Worm (Caenorhabditis elegans) whole organism, young adult: Measurements from ENCODE around the gene pho-7.

Experiments
- F22D6.2 ChIP-seq: sonication (generic microtip); optimal IDR thresholded peaks from 2 replicates; lab custom pipeline; 2016; ENCODE audit warnings: mild to moderate bottlenecking, missing genetic modification characterization, missing compliant biosample characterization
- Y79H2A.3 ChIP-seq: fragments of 200-800 bp; sonication (Bioruptor generic); conservative IDR thresholded peaks from 2 replicates; pipeline ENCODE4 v1.3.6; 2022; ENCODE audit warnings: missing genetic modification reagents, missing genetic modification characterization, missing compliant biosample characterization
- attf-5 ChIP-seq: fragments of 200-800 bp; sonication (Bioruptor generic); optimal IDR thresholded peaks from 2 replicates; lab custom pipeline; 2018; ENCODE audit warnings: mild to moderate bottlenecking, missing genetic modification characterization, missing compliant biosample characterization
- ceh-58 ChIP-seq: fragments of 200-800 bp; sonication (Bioruptor generic); IDR thresholded peaks from 2 replicates; pipeline ENCODE4 v1.3.6; 2022; ENCODE audit warnings: missing genetic modification characterization, missing compliant biosample characterization
- let-607 ChIP-seq, 2 experiments: fragments of 200-800 bp in 1 of 2; sonication (Bioruptor generic) in 1 of 2; sonication (generic microtip) in 1 of 2; optimal IDR thresholded peaks; 2 replicates each; lab custom pipeline; 2016 to 2018; ENCODE audit warnings: mild to moderate bottlenecking in 2 of 2, missing compliant biosample characterization in 2 of 2, missing genetic modification characterization in 2 of 2, moderate library complexity in 2 of 2, missing genotype in 1 of 2
- lsl-1 ChIP-seq: fragments of 200-800 bp; sonication (Bioruptor generic); optimal IDR thresholded peaks from 2 replicates; lab custom pipeline; 2018; ENCODE audit warnings: mild to moderate bottlenecking, missing genetic modification characterization, moderate library complexity, missing compliant biosample characterization
- mel-28 ChIP-seq: sonication (generic microtip); optimal IDR thresholded peaks from 2 replicates; lab custom pipeline; 2016; ENCODE audit warnings: borderline replicate concordance, mild to moderate bottlenecking, missing genetic modification characterization, missing compliant biosample characterization
- sea-2 ChIP-seq: fragments of 200-800 bp; sonication (Bioruptor generic); IDR thresholded peaks from 2 replicates; pipeline ENCODE4 v1.3.6; 2022; ENCODE audit warnings: missing genetic modification characterization, missing compliant biosample characterization
- ztf-18 ChIP-seq: sonication (generic microtip); optimal IDR thresholded peaks from 2 replicates; lab custom pipeline; 2016; ENCODE audit warnings: missing genotype, mild to moderate bottlenecking, missing genetic modification characterization, missing compliant biosample characterization

DNA sequence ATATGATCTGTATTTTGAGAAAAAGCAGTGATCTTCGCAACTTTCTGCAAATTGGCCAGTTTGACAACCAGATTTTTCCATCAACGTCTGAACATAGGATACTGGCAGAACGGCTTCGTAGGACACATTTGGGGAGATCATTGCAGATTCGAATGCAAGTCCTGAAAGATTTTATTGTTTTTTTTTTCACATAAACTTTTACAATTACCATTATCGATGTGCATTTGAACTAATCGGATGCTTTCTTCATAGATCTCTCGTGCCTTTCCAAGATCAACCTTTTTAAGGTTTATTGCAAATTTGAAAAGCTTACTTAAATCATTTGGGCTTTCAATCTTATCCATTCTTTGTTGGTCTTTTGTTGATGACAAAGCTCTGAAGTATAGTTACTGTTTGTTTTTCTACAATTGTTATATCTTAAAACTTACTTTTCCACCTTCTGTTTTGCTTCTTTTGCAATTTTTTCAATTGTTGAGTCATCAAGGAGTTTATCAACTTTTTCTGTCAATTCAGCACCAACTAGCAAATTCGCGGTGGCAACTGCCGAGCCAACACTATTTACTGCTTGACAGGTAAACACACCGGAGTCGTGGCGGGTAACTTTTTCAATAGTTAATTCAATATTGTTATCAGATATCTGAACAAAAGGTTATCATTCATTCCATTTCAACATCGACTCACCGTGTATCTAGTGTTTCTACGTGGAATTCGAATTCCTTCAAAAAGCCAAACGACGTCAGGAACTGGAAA, 35.5 kb upstream of the pho-7 start:
- no peak for TF ChIP-seq let-607 (tag; optimal IDR thresholded peaks at IDR 0.05; lab: Kevin White, UChicago)
- TF ChIP-seq mel-28 (tag; lab: Kevin White, UChicago): no peak
- no peak for TF ChIP-seq ztf-18 (tag; lab: Kevin White, UChicago)
- no peak for TF ChIP-seq attf-5 (GFP tag; lab: Kevin White, UChicago)
- no peak for TF ChIP-seq ceh-58 (GFP tag; lab: Robert Waterston, UW)
- TF ChIP-seq F22D6.2 (tag; lab: Kevin White, UChicago): no peak
- no peak for TF ChIP-seq lsl-1
- no peak for TF ChIP-seq sea-2 (GFP tag; lab: Robert Waterston, UW)
- TF ChIP-seq Y79H2A.3: no peak
